Fruit fly (Drosophila melanogaster): Measurements from ENCODE around the gene CG43057.

The CG43057 gene

dm6 chr2L:8204996-8205567 lies 38.7 kb downstream of the CG43057 start, which contains the start of gene SLC5A11 (continued):
- TF ChIP-seq gsb-n (tag; optimal IDR thresholded peaks at IDR 0.05): peak; percentile 78
- TF ChIP-seq CG12769 (tag; optimal IDR thresholded peaks at IDR 0.05): peak; percentile 83
- TF ChIP-seq Fer1 (GFP tag; optimal IDR thresholded peaks at IDR 0.05): peak; percentile 99
- TF ChIP-seq gt (GFP tag; IDR thresholded peaks at IDR 0.05): peak; percentile 83; the same call in 1 of the 2 replicates
- TF ChIP-seq Gsc (GFP tag; IDR thresholded peaks at IDR 0.05): no peak
- peak; percentile 100 for TF ChIP-seq Xbp1 (GFP tag; optimal IDR thresholded peaks at IDR 0.05)
- TF ChIP-seq CG8478 (optimal IDR thresholded peaks at IDR 0.05): no peak
- peak; percentile 94 for TF ChIP-seq CG14667 (GFP tag; IDR thresholded peaks at IDR 0.05)
- peak; percentile 77 for TF ChIP-seq Nf-YA (GFP tag; IDR thresholded peaks at IDR 0.05)
- TF ChIP-seq Side (GFP tag; optimal IDR thresholded peaks at IDR 0.05): peak; percentile 58
- peak; percentile 58 for TF ChIP-seq CG33557 (GFP tag; optimal IDR thresholded peaks at IDR 0.05)
- TF ChIP-seq inv (GFP tag; IDR thresholded peaks at IDR 0.05; ENCODE audit: partially characterized antibody): no peak
- TF ChIP-seq CG4707 (GFP tag; optimal IDR thresholded peaks at IDR 0.05): peak; percentile 81
- peak; percentile 16 for TF ChIP-seq pzg (GFP tag; optimal IDR thresholded peaks at IDR 0.05)
- peak; percentile 94 for TF ChIP-seq ara (GFP tag; IDR thresholded peaks at IDR 0.05)
- TF ChIP-seq CG14441 (GFP tag; IDR thresholded peaks at IDR 0.05): peak; percentile 97
- peak; percentile 40 for TF ChIP-seq TFAM (GFP tag; optimal IDR thresholded peaks at IDR 0.05)
- TF ChIP-seq CG11093 (GFP tag; IDR thresholded peaks at IDR 0.05): peak; percentile 93
- TF ChIP-seq NC2β (GFP tag; optimal IDR thresholded peaks at IDR 0.05): peak; percentile 54
- peak; percentile 98 for TF ChIP-seq Hmx (GFP tag; optimal IDR thresholded peaks at IDR 0.05)
- peak; percentile 100 for TF ChIP-seq CG10147 (GFP tag; optimal IDR thresholded peaks at IDR 0.05)
- TF ChIP-seq Lpt (GFP tag; optimal IDR thresholded peaks at IDR 0.05): no peak
- TF ChIP-seq C15 (GFP tag; IDR thresholded peaks at IDR 0.05): peak; percentile 97
- TF ChIP-seq Meics (GFP tag; optimal IDR thresholded peaks at IDR 0.05): peak; percentile 98
- no peak for TF ChIP-seq tna (GFP tag; IDR thresholded peaks at IDR 0.05; ENCODE audit: partially characterized antibody)
- TF ChIP-seq pum (GFP tag; optimal IDR thresholded peaks at IDR 0.05): peak; percentile 97
- TF ChIP-seq BEAF-32 (GFP tag; optimal IDR thresholded peaks at IDR 0.05): peak; percentile 47
- peak; percentile 93 for TF ChIP-seq CG9437 (GFP tag; optimal IDR thresholded peaks at IDR 0.05)
- TF ChIP-seq CG4282 (GFP tag; optimal IDR thresholded peaks at IDR 0.05): peak; percentile 81
- TF ChIP-seq Hey (tag; optimal IDR thresholded peaks at IDR 0.05): peak; percentile 75
- peak; percentile 98 for TF ChIP-seq peb (GFP tag; IDR thresholded peaks at IDR 0.05)
- TF ChIP-seq Aef1 (GFP tag; IDR thresholded peaks at IDR 0.05): peak; percentile 100
- TF ChIP-seq schlank (tag; optimal IDR thresholded peaks at IDR 0.05): peak; percentile 70
- peak; percentile 98 for TF ChIP-seq Ptx1 (GFP tag; IDR thresholded peaks at IDR 0.05)
- peak; percentile 95 for TF ChIP-seq ham (GFP tag; IDR thresholded peaks at IDR 0.05)
- peak; percentile 99 for TF ChIP-seq CG13624 (GFP tag; optimal IDR thresholded peaks at IDR 0.05)
- TF ChIP-seq CG8388 (GFP tag; optimal IDR thresholded peaks at IDR 0.05): peak; percentile 94
- TF ChIP-seq sc (optimal IDR thresholded peaks at IDR 0.05): no peak
- TF ChIP-seq sc (GFP tag; optimal IDR thresholded peaks at IDR 0.05): peak; percentile 88
- peak; percentile 94 for TF ChIP-seq toy (GFP tag; IDR thresholded peaks at IDR 0.05)
- peak; percentile 95 for TF ChIP-seq dimm (GFP tag; IDR thresholded peaks at IDR 0.05)
- peak; percentile 99 for TF ChIP-seq jing (GFP tag; optimal IDR thresholded peaks at IDR 0.05)
- TF ChIP-seq Vsx1 (GFP tag; optimal IDR thresholded peaks at IDR 0.05): peak; percentile 95
- TF ChIP-seq CG2116 (GFP tag; optimal IDR thresholded peaks at IDR 0.05): peak; percentile 62
- TF ChIP-seq ssp (GFP tag; IDR thresholded peaks at IDR 0.05): peak; percentile 91
- no peak for TF ChIP-seq Doc3 (GFP tag; IDR thresholded peaks at IDR 0.05; ENCODE audit: partially characterized antibody)
- peak; percentile 84 for TF ChIP-seq sens (GFP tag)
- TF ChIP-seq CG15073 (GFP tag; optimal IDR thresholded peaks at IDR 0.05): peak; percentile 83
- no peak for TF ChIP-seq CkIIα-i1 (GFP tag; IDR thresholded peaks at IDR 0.05)
- TF ChIP-seq p53 (GFP tag; optimal IDR thresholded peaks at IDR 0.05): peak; percentile 88
- TF ChIP-seq Hr78 (GFP tag; optimal IDR thresholded peaks at IDR 0.05): peak in 1 of 2 experiments; percentile 86

All from whole organism, embryonic.